Comparison of ENCODE assay signal across 1 fruit fly cellular context in the genomic region with DNA sequence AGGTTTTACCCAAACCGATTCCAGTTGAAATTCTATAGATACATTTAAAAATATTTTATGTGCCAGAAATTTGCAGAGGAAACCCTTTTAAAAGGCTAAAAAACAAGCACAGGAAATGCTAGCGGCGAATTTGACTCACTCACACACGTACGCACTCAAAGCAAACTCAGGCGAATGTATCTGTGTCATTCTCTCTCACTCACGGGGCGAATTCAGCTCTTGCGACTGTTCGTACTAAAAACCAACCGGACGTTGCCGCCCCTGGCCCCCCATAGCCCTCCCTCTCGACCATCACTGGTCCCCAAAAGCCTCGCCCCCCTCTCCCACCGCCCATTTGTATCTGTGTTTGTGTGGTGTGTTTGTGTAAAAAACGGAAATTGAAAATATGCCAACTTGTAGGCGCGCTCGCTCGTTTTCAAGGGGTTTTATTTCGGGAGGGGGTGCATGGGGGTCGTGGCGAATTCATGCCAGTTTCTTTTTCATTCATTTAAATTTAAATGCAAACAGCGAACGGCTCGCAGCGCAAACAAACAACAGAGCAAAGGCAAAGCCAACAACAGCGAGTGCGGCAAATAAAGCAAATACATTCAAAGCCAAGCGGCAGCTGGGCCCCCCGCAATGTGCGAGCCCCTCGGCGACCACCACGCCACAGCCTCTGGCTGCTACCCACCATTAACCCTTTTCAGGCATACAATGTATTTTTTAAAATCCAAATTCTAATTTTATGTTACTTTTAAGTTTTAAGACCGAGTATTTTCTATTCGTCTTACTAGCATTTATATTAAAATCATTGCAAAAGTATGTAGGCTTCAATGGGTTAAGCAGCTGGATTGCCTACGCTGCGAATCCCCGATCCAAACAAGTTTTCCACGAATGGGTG.
A peak's percentile ranks its signal among the peaks of the same experiment; 100 is the strongest.
TF ChIP-seq lines count a peak whose summit lies in the region.

No protein-coding gene starts in this region.

TF ChIP-seq in whole organism, embryonic, 481 proteins besides CTCF, POLR2A, EP300 and RAD21 (continued from another document and continues in another):
- peak; percentile 63; the same call in 1 of the 2 replicates for TF ChIP-seq danr (GFP tag; IDR thresholded peaks at IDR 0.05; lab: Robert Waterston, UW)
- peak; percentile 48 for TF ChIP-seq pum (GFP tag; optimal IDR thresholded peaks at IDR 0.05; lab: Kevin White, UChicago)
- peak; percentile 67; the same call in 2 of the 3 replicates for TF ChIP-seq otp (GFP tag; IDR thresholded peaks at IDR 0.05; lab: Robert Waterston, UW)
- no peak for TF ChIP-seq usp (GFP tag; optimal IDR thresholded peaks at IDR 0.05; lab: Kevin White, UChicago)
- TF ChIP-seq CG2875 (GFP tag; optimal IDR thresholded peaks at IDR 0.05; lab: Kevin White, UChicago): peak; percentile 41
- peak; percentile 30 for TF ChIP-seq CG8944 (GFP tag; optimal IDR thresholded peaks at IDR 0.05; lab: Kevin White, UChicago)
- peak; percentile 76 for TF ChIP-seq CG6272 (GFP tag; IDR thresholded peaks at IDR 0.05; lab: Robert Waterston, UW)
- no peak for TF ChIP-seq cad (GFP tag; optimal IDR thresholded peaks at IDR 0.05; lab: Kevin White, UChicago)
- TF ChIP-seq Scr (GFP tag; IDR thresholded peaks at IDR 0.05; lab: Robert Waterston, UW; ENCODE audit: partially characterized antibody): no peak
- TF ChIP-seq CG14014 (GFP tag; IDR thresholded peaks at IDR 0.05; lab: Robert Waterston, UW): peak; percentile 90
- peak; percentile 72; the same call in 1 of the 3 replicates for TF ChIP-seq ken (GFP tag; IDR thresholded peaks at IDR 0.05; lab: Robert Waterston, UW)
- TF ChIP-seq CG10274 (GFP tag; optimal IDR thresholded peaks at IDR 0.05; lab: Kevin White, UChicago): peak; percentile 41
- TF ChIP-seq CG17912 (GFP tag; optimal IDR thresholded peaks at IDR 0.05; lab: Kevin White, UChicago): peak; percentile 93
- peak; percentile 28 for TF ChIP-seq oc (tag; optimal IDR thresholded peaks at IDR 0.05; lab: Kevin White, UChicago)
- no peak for TF ChIP-seq CG2129 (GFP tag; IDR thresholded peaks at IDR 0.05; lab: Robert Waterston, UW; ENCODE audit: partially characterized antibody)
- peak; percentile 51 for TF ChIP-seq Hsf (GFP tag; optimal IDR thresholded peaks at IDR 0.05; lab: Kevin White, UChicago)
- peak; percentile 40 for TF ChIP-seq CG4820 (GFP tag; optimal IDR thresholded peaks at IDR 0.05; lab: Kevin White, UChicago)
- no peak for TF ChIP-seq D (optimal IDR thresholded peaks at IDR 0.05; lab: Kevin White, UChicago)
- peak; percentile 51 for TF ChIP-seq D (GFP tag; optimal IDR thresholded peaks at IDR 0.05; lab: Kevin White, UChicago)
- TF ChIP-seq YL-1 (GFP tag; optimal IDR thresholded peaks at IDR 0.05; lab: Kevin White, UChicago): peak; percentile 23
- TF ChIP-seq scrt (GFP tag; optimal IDR thresholded peaks at IDR 0.05; lab: Kevin White, UChicago): peak; percentile 70
- peak; percentile 79 for TF ChIP-seq CG2678 (tag; optimal IDR thresholded peaks at IDR 0.05; lab: Kevin White, UChicago)
- no peak for TF ChIP-seq CG6791 (GFP tag; IDR thresholded peaks at IDR 0.05; lab: Robert Waterston, UW; ENCODE audit: partially characterized antibody)
- TF ChIP-seq CG17186 (GFP tag; optimal IDR thresholded peaks at IDR 0.05; lab: Kevin White, UChicago): peak; percentile 9
- TF ChIP-seq exex (tag; optimal IDR thresholded peaks at IDR 0.05; lab: Kevin White, UChicago): peak; percentile 62
- peak; percentile 83 for TF ChIP-seq CG2199 (GFP tag; IDR thresholded peaks at IDR 0.05; lab: Robert Waterston, UW)
- peak; percentile 6 for TF ChIP-seq Max (GFP tag; optimal IDR thresholded peaks at IDR 0.05; lab: Kevin White, UChicago)
- TF ChIP-seq CG9932 (GFP tag; IDR thresholded peaks at IDR 0.05; lab: Robert Waterston, UW): peak; percentile 78
- TF ChIP-seq mam (GFP tag; optimal IDR thresholded peaks at IDR 0.05; lab: Kevin White, UChicago): peak; percentile 64
- TF ChIP-seq CoRest (tag; optimal IDR thresholded peaks at IDR 0.05; lab: Kevin White, UChicago): peak; percentile 66
- TF ChIP-seq fu2 (GFP tag; optimal IDR thresholded peaks at IDR 0.05; lab: Kevin White, UChicago): peak; percentile 50
- TF ChIP-seq pros (GFP tag; optimal IDR thresholded peaks at IDR 0.05; lab: Kevin White, UChicago): peak; percentile 14
- no peak for TF ChIP-seq Doc3 (GFP tag; IDR thresholded peaks at IDR 0.05; lab: Robert Waterston, UW; ENCODE audit: partially characterized antibody)
- peak; percentile 63 for TF ChIP-seq bcd (GFP tag; optimal IDR thresholded peaks at IDR 0.05; lab: Kevin White, UChicago)
- peak; percentile 26 for TF ChIP-seq vfl (GFP tag; optimal IDR thresholded peaks at IDR 0.05; lab: Kevin White, UChicago)
- peak; percentile 68 for TF ChIP-seq Nf-YA (GFP tag; IDR thresholded peaks at IDR 0.05; lab: Robert Waterston, UW)
- TF ChIP-seq CG16779 (GFP tag; IDR thresholded peaks at IDR 0.05; lab: Robert Waterston, UW): peak; percentile 74
- TF ChIP-seq CG14441 (GFP tag; IDR thresholded peaks at IDR 0.05; lab: Robert Waterston, UW): peak; percentile 89
- TF ChIP-seq Poxn (GFP tag; IDR thresholded peaks at IDR 0.05; lab: Robert Waterston, UW): no peak
- TF ChIP-seq CG1233 (GFP tag; optimal IDR thresholded peaks at IDR 0.05; lab: Kevin White, UChicago): peak; percentile 40
- no peak for TF ChIP-seq Dll (GFP tag; IDR thresholded peaks at IDR 0.05; lab: Robert Waterston, UW; ENCODE audit: partially characterized antibody)
- peak; percentile 63 for TF ChIP-seq ERR (GFP tag; optimal IDR thresholded peaks at IDR 0.05; lab: Kevin White, UChicago)
- no peak for TF ChIP-seq CG8290 (GFP tag; optimal IDR thresholded peaks at IDR 0.05; lab: Kevin White, UChicago)
- TF ChIP-seq CG8290 (tag; optimal IDR thresholded peaks at IDR 0.05; lab: Kevin White, UChicago): peak; percentile 25 to 97
- TF ChIP-seq Nf-YB (GFP tag; optimal IDR thresholded peaks at IDR 0.05; lab: Kevin White, UChicago): peak; percentile 28
- TF ChIP-seq unc-4 (GFP tag; IDR thresholded peaks at IDR 0.05; lab: Robert Waterston, UW; ENCODE audit: partially characterized antibody): peak; percentile 30; the same call in 1 of the 2 replicates
- TF ChIP-seq lola (GFP tag; optimal IDR thresholded peaks at IDR 0.05; lab: Kevin White, UChicago): peak in 1 of 3 experiments; percentile 8
- TF ChIP-seq odd (GFP tag; optimal IDR thresholded peaks at IDR 0.05; lab: Kevin White, UChicago): peak; percentile 71
- peak; percentile 22 for TF ChIP-seq bigmax (GFP tag; optimal IDR thresholded peaks at IDR 0.05; lab: Kevin White, UChicago)
- TF ChIP-seq CG6689 (GFP tag; IDR thresholded peaks at IDR 0.05; lab: Robert Waterston, UW): peak; percentile 74
- no peak for TF ChIP-seq CG7963 (GFP tag; IDR thresholded peaks at IDR 0.05; lab: Robert Waterston, UW; ENCODE audit: partially characterized antibody)
- TF ChIP-seq phol (tag; optimal IDR thresholded peaks at IDR 0.05; lab: Kevin White, UChicago): peak; percentile 63
- peak; percentile 90 for TF ChIP-seq ash1 (GFP tag; optimal IDR thresholded peaks at IDR 0.05; lab: Kevin White, UChicago)
- peak; percentile 52 for TF ChIP-seq org-1 (GFP tag; optimal IDR thresholded peaks at IDR 0.05; lab: Kevin White, UChicago)
- TF ChIP-seq CG3407 (GFP tag; optimal IDR thresholded peaks at IDR 0.05; lab: Kevin White, UChicago): peak; percentile 63
- peak; percentile 57 for TF ChIP-seq CG10321 (GFP tag; IDR thresholded peaks at IDR 0.05; lab: Robert Waterston, UW)
- TF ChIP-seq Med (GFP tag; lab: Kevin White, UChicago): peak; percentile 95
- peak; percentile 6 for TF ChIP-seq CG5245 (GFP tag; optimal IDR thresholded peaks at IDR 0.05; lab: Kevin White, UChicago)
- TF ChIP-seq hbn (GFP tag; IDR thresholded peaks at IDR 0.05; lab: Robert Waterston, UW; ENCODE audit: partially characterized antibody): no peak
- TF ChIP-seq ato (GFP tag; IDR thresholded peaks at IDR 0.05; lab: Robert Waterston, UW; ENCODE audit: partially characterized antibody): 0 out of 2 replicates have a peak, but pooled peaks have one; percentile 32
- TF ChIP-seq lilli (GFP tag; optimal IDR thresholded peaks at IDR 0.05; lab: Kevin White, UChicago): peak; percentile 78
- TF ChIP-seq Kr (GFP tag; optimal IDR thresholded peaks at IDR 0.05; lab: Kevin White, UChicago): no peak
- peak; percentile 19 for TF ChIP-seq nerfin-1 (tag; optimal IDR thresholded peaks at IDR 0.05; lab: Kevin White, UChicago)
- peak; percentile 78 for TF ChIP-seq NfI (GFP tag; optimal IDR thresholded peaks at IDR 0.05; lab: Kevin White, UChicago)
- TF ChIP-seq eyg (GFP tag; optimal IDR thresholded peaks at IDR 0.05; lab: Kevin White, UChicago): peak; percentile 54
- no peak; the same call in 1 of the 2 replicates for TF ChIP-seq gt (GFP tag; IDR thresholded peaks at IDR 0.05; lab: Robert Waterston, UW)
- TF ChIP-seq trh (GFP tag; optimal IDR thresholded peaks at IDR 0.05; lab: Kevin White, UChicago): no peak
- peak; percentile 74; the same call in 1 of the 2 replicates for TF ChIP-seq CG14667 (GFP tag; IDR thresholded peaks at IDR 0.05; lab: Robert Waterston, UW)
- peak; percentile 43 for TF ChIP-seq emc (GFP tag; optimal IDR thresholded peaks at IDR 0.05; lab: Kevin White, UChicago)
- no peak for TF ChIP-seq CkIIα-i1 (GFP tag; IDR thresholded peaks at IDR 0.05; lab: Robert Waterston, UW)
- peak; percentile 32 for TF ChIP-seq CG15601 (tag; optimal IDR thresholded peaks at IDR 0.05; lab: Kevin White, UChicago)
- peak; percentile 71 for TF ChIP-seq CG11085 (GFP tag; IDR thresholded peaks at IDR 0.05; lab: Robert Waterston, UW)
- peak; percentile 84 for TF ChIP-seq CG7987 (GFP tag; optimal IDR thresholded peaks at IDR 0.05; lab: Kevin White, UChicago)
- peak; percentile 77 for TF ChIP-seq CG32772 (GFP tag; IDR thresholded peaks at IDR 0.05; lab: Robert Waterston, UW)
- TF ChIP-seq wor (GFP tag; IDR thresholded peaks at IDR 0.05; lab: Robert Waterston, UW): peak; percentile 71
- peak; percentile 0 for TF ChIP-seq CG13123 (GFP tag; optimal IDR thresholded peaks at IDR 0.05; lab: Kevin White, UChicago)
- TF ChIP-seq B-H2 (GFP tag; optimal IDR thresholded peaks at IDR 0.05; lab: Kevin White, UChicago): peak; percentile 95
- TF ChIP-seq Sin3A (optimal IDR thresholded peaks at IDR 0.05; lab: Kevin White, UChicago): no peak
- TF ChIP-seq PHDP (tag; optimal IDR thresholded peaks at IDR 0.05; lab: Kevin White, UChicago): peak; percentile 69
- TF ChIP-seq Hmx (GFP tag; optimal IDR thresholded peaks at IDR 0.05; lab: Kevin White, UChicago): no peak
- peak; percentile 86 for TF ChIP-seq Hey (tag; optimal IDR thresholded peaks at IDR 0.05; lab: Kevin White, UChicago)
- peak; percentile 49 for TF ChIP-seq Dek (tag; optimal IDR thresholded peaks at IDR 0.05; lab: Kevin White, UChicago)
- TF ChIP-seq ATbp (GFP tag; optimal IDR thresholded peaks at IDR 0.05; lab: Kevin White, UChicago): peak; percentile 86
- peak; percentile 84 for TF ChIP-seq CG17359 (tag; optimal IDR thresholded peaks at IDR 0.05; lab: Kevin White, UChicago)
- TF ChIP-seq CG4707 (GFP tag; optimal IDR thresholded peaks at IDR 0.05; lab: Kevin White, UChicago): peak; percentile 38
- TF ChIP-seq CG7839 (tag; optimal IDR thresholded peaks at IDR 0.05; lab: Kevin White, UChicago): peak; percentile 78
- TF ChIP-seq CG11456 (GFP tag; IDR thresholded peaks at IDR 0.05; lab: Robert Waterston, UW): peak; percentile 84
- TF ChIP-seq Ssrp (tag; optimal IDR thresholded peaks at IDR 0.05; lab: Kevin White, UChicago): peak; percentile 63
- TF ChIP-seq ttk (GFP tag; IDR thresholded peaks at IDR 0.05; lab: Robert Waterston, UW): peak; percentile 72
- TF ChIP-seq CG9437 (GFP tag; optimal IDR thresholded peaks at IDR 0.05; lab: Kevin White, UChicago): peak; percentile 39
- TF ChIP-seq bbx (GFP tag; IDR thresholded peaks at IDR 0.05; lab: Robert Waterston, UW; ENCODE audit: partially characterized antibody): peak; percentile 11; the same call in 1 of the 2 replicates
- peak; percentile 63 for TF ChIP-seq grau (tag; optimal IDR thresholded peaks at IDR 0.05; lab: Kevin White, UChicago)
- peak; percentile 76 for TF ChIP-seq Vsx1 (GFP tag; optimal IDR thresholded peaks at IDR 0.05; lab: Kevin White, UChicago)
- peak; percentile 2 for TF ChIP-seq NK7.1 (GFP tag; optimal IDR thresholded peaks at IDR 0.05; lab: Kevin White, UChicago)
- TF ChIP-seq mirr (GFP tag; optimal IDR thresholded peaks at IDR 0.05; lab: Kevin White, UChicago): peak; percentile 99
- peak in 1 of 2 experiments; percentile 44 for TF ChIP-seq Hr78 (GFP tag; optimal IDR thresholded peaks at IDR 0.05; lab: Kevin White, UChicago)
- no peak for TF ChIP-seq CG10565 (GFP tag; optimal IDR thresholded peaks at IDR 0.05; lab: Kevin White, UChicago)
- peak; percentile 22 for TF ChIP-seq Sry-β (GFP tag; optimal IDR thresholded peaks at IDR 0.05; lab: Kevin White, UChicago)
- peak; percentile 24 for TF ChIP-seq CG3995 (GFP tag; optimal IDR thresholded peaks at IDR 0.05; lab: Kevin White, UChicago)
- peak; percentile 93 for TF ChIP-seq CG34376 (GFP tag; optimal IDR thresholded peaks at IDR 0.05; lab: Kevin White, UChicago)
- TF ChIP-seq CG2120 (GFP tag; optimal IDR thresholded peaks at IDR 0.05; lab: Kevin White, UChicago): peak; percentile 94
- no peak for TF ChIP-seq CG6254 (GFP tag; optimal IDR thresholded peaks at IDR 0.05; lab: Kevin White, UChicago)
- TF ChIP-seq luna (GFP tag; optimal IDR thresholded peaks at IDR 0.05; lab: Kevin White, UChicago): peak; percentile 5
- peak; percentile 64 for TF ChIP-seq nom (GFP tag; optimal IDR thresholded peaks at IDR 0.05; lab: Kevin White, UChicago)
- TF ChIP-seq fd64A (GFP tag; optimal IDR thresholded peaks at IDR 0.05; lab: Kevin White, UChicago): peak; percentile 39
- TF ChIP-seq CG7786 (GFP tag; optimal IDR thresholded peaks at IDR 0.05; lab: Kevin White, UChicago): peak; percentile 66
- TF ChIP-seq row (GFP tag; IDR thresholded peaks at IDR 0.05; lab: Robert Waterston, UW): peak; percentile 85
- TF ChIP-seq CG11696 (GFP tag; IDR thresholded peaks at IDR 0.05; lab: Robert Waterston, UW): 0 out of 2 replicates have a peak, but pooled peaks have one; percentile 66
- peak; percentile 26 for TF ChIP-seq CG1647 (GFP tag; optimal IDR thresholded peaks at IDR 0.05; lab: Kevin White, UChicago)
- TF ChIP-seq D19B (GFP tag; optimal IDR thresholded peaks at IDR 0.05; lab: Kevin White, UChicago): peak; percentile 65
- peak; percentile 57 for TF ChIP-seq dm (GFP tag; optimal IDR thresholded peaks at IDR 0.05; lab: Kevin White, UChicago)
- TF ChIP-seq CG3065 (GFP tag; optimal IDR thresholded peaks at IDR 0.05; lab: Kevin White, UChicago): no peak
- no peak for TF ChIP-seq Doc2 (GFP tag; IDR thresholded peaks at IDR 0.05; lab: Robert Waterston, UW)
- TF ChIP-seq Eip74EF (GFP tag; optimal IDR thresholded peaks at IDR 0.05; lab: Kevin White, UChicago): peak in 1 of 2 experiments; percentile 79
- peak; percentile 69 for TF ChIP-seq CG3281 (GFP tag; optimal IDR thresholded peaks at IDR 0.05; lab: Kevin White, UChicago)
- TF ChIP-seq CG17612 (GFP tag; IDR thresholded peaks at IDR 0.05; lab: Robert Waterston, UW): peak; percentile 50; the same call in 1 of the 2 replicates
- peak; percentile 67 for TF ChIP-seq CG6683 (GFP tag; optimal IDR thresholded peaks at IDR 0.05; lab: Kevin White, UChicago)
